Worm (Caenorhabditis elegans): ENCODE data around the gene glb-10.

The glb-10 gene

ce11 chrII:6347341-6348118, 38.4 kb upstream of the glb-10 start, which contains the start of gene lgg-1 (continued):
- TF ChIP-seq dmd-8 (GFP tag; IDR thresholded peaks at IDR 0.05) (0 out of 2 replicates have a peak, but pooled peaks have one; percentile 12), nhr-48 (tag; optimal IDR thresholded peaks at IDR 0.05) (no peak), T26A8.4 (GFP tag; IDR thresholded peaks at IDR 0.05) (peak; percentile 53; the same call in 1 of the 2 replicates), set-16 (GFP tag; IDR thresholded peaks at IDR 0.05) (no peak), tag-97 (GFP tag; IDR thresholded peaks at IDR 0.05) (no peak), mes-2 (tag; optimal IDR thresholded peaks at IDR 0.05; ENCODE audit: poor library complexity, severe bottlenecking) (peak; percentile 41), ceh-62 (tag; optimal IDR thresholded peaks at IDR 0.05) (no peak), ZK337.2 (GFP tag; IDR thresholded peaks at IDR 0.05) (no peak), nhr-77 (tag; optimal IDR thresholded peaks at IDR 0.05) (peak; percentile 33), pqm-1 (tag; optimal IDR thresholded peaks at IDR 0.05) (no peak), Y105C5A.15 (GFP tag; IDR thresholded peaks at IDR 0.05) (0 out of 2 replicates have a peak, but pooled peaks have one; percentile 45), tra-1 (GFP tag; IDR thresholded peaks at IDR 0.05) (no peak; the same call in 1 of the 2 replicates), mxl-2 (GFP tag; conservative IDR thresholded peaks at IDR 0.05) (no peak), F37D6.2 (tag; optimal IDR thresholded peaks at IDR 0.05) (peak; percentile 36), daf-16 (GFP tag; optimal IDR thresholded peaks at IDR 0.05) (no peak), daf-16 (tag; optimal IDR thresholded peaks at IDR 0.05) (peak; percentile 44), fkh-10 (GFP tag; optimal IDR thresholded peaks at IDR 0.05) (peak; percentile 43), daf-19 (GFP tag; conservative IDR thresholded peaks at IDR 0.05) (peak; percentile 65; the same call in 1 of the 2 replicates), madf-5 (GFP tag; IDR thresholded peaks at IDR 0.05) (0 out of 4 replicates have a peak, but pooled peaks of 1 of the 2 experiments have one; percentile 3), rbr-2 (tag; optimal IDR thresholded peaks at IDR 0.05) (peak; percentile 34), ceh-44 (GFP tag; IDR thresholded peaks at IDR 0.05) (0 out of 2 replicates have a peak, but pooled peaks have one; percentile 21), cey-2 (tag; optimal IDR thresholded peaks at IDR 0.05; ENCODE audit: borderline replicate concordance, insufficient read depth) (no peak), Y48G9A.11 (GFP tag; IDR thresholded peaks at IDR 0.05) (no peak), zfp-2 (tag; optimal IDR thresholded peaks at IDR 0.05) (no peak), unc-39 (tag; optimal IDR thresholded peaks at IDR 0.05) (no peak), snpc-4 (tag; optimal IDR thresholded peaks at IDR 0.05) (no peak)

- TF ChIP-seq ztf-7 (tag; optimal IDR thresholded peaks at IDR 0.05) = peak; percentile 64
- no peak for TF ChIP-seq nhr-41 (GFP tag; IDR thresholded peaks at IDR 0.05)
- TF ChIP-seq nhr-102 (tag; optimal IDR thresholded peaks at IDR 0.05) = peak; percentile 76
- no peak for TF ChIP-seq F44E2.7 (GFP tag; IDR thresholded peaks at IDR 0.05)
- TF ChIP-seq aly-2 (tag; optimal IDR thresholded peaks at IDR 0.05) = no peak
- TF ChIP-seq nhr-48 (tag; optimal IDR thresholded peaks at IDR 0.05) = peak; percentile 14
- TF ChIP-seq daf-16 (GFP tag; optimal IDR thresholded peaks at IDR 0.05) = peak; percentile 16 to 76
- TF ChIP-seq daf-16 (tag; optimal IDR thresholded peaks at IDR 0.05) = peak; percentile 89
- TF ChIP-seq nhr-25 (tag; optimal IDR thresholded peaks at IDR 0.05; ENCODE audit: borderline replicate concordance, insufficient read depth) = peak; percentile 17
- no peak for TF ChIP-seq ceh-44 (GFP tag; IDR thresholded peaks at IDR 0.05)
- no peak for TF ChIP-seq nhr-42 (GFP tag; IDR thresholded peaks at IDR 0.05)
- peak; percentile 86 for TF ChIP-seq mdt-29 (GFP tag; IDR thresholded peaks at IDR 0.05)
- peak; percentile 74 for TF ChIP-seq ctbp-1 (GFP tag; IDR thresholded peaks at IDR 0.05)
- peak; percentile 78 for TF ChIP-seq dve-1 (tag; optimal IDR thresholded peaks at IDR 0.05; ENCODE audit: insufficient read depth)
- peak; percentile 30 for TF ChIP-seq F10B5.3 (tag; optimal IDR thresholded peaks at IDR 0.05)
- peak; percentile 50 for TF ChIP-seq spr-3 (GFP tag; optimal IDR thresholded peaks at IDR 0.05)
- no peak for TF ChIP-seq ceh-28 (tag; optimal IDR thresholded peaks at IDR 0.05)
- TF ChIP-seq pha-4 (GFP tag; IDR thresholded peaks at IDR 0.05) = peak; percentile 74; the same call in 1 of the 2 replicates
- peak; percentile 7 for TF ChIP-seq pha-4 (tag; optimal IDR thresholded peaks at IDR 0.05)
- peak; percentile 66 for TF ChIP-seq lin-38 (GFP tag; IDR thresholded peaks at IDR 0.05)
- peak; percentile 77 for TF ChIP-seq daf-19 (GFP tag; conservative IDR thresholded peaks at IDR 0.05)
- TF ChIP-seq T20F7.1 (GFP tag; optimal IDR thresholded peaks at IDR 0.05) = peak; percentile 80
- TF ChIP-seq fos-1 (tag; optimal IDR thresholded peaks at IDR 0.05) = no peak
- TF ChIP-seq nhr-111 (GFP tag; optimal IDR thresholded peaks at IDR 0.05) = no peak
- peak; percentile 98 for TF ChIP-seq zfp-3 (GFP tag; conservative IDR thresholded peaks at IDR 0.05)
- peak; percentile 58 for TF ChIP-seq gei-8 (GFP tag; optimal IDR thresholded peaks at IDR 0.05)
- TF ChIP-seq mes-2 (tag; optimal IDR thresholded peaks at IDR 0.05; ENCODE audit: poor library complexity, severe bottlenecking) = peak; percentile 47
- no peak; the same call in 1 of the 2 replicates for TF ChIP-seq Y48G9A.11 (GFP tag; IDR thresholded peaks at IDR 0.05)
Measured at ce11 chrII:6346551-6347079, 37.5 kb upstream of the glb-10 start.
